Worm (Caenorhabditis elegans): ENCODE data around the gene nas-33.

ce11 chrX:6416357-6417087 lies 38.5 kb downstream of the nas-33 start, which contains the start of gene T22E5.6:
- no peak for TF ChIP-seq nhr-11 (tag; optimal IDR thresholded peaks at IDR 0.05)
- no peak for TF ChIP-seq nfya-1 (tag; optimal IDR thresholded peaks at IDR 0.05)

All from whole organism, late embryonic.